Worm (Caenorhabditis elegans) whole organism, mixed stage, embryonic: ENCODE results near the gene clec-156.

Experiments
- M03D4.4 ChIP-seq: sonication (generic microtip); optimal IDR thresholded peaks from 2 replicates; lab custom pipeline; 2017; ENCODE audit warnings: mild to moderate bottlenecking, missing genetic modification characterization, missing compliant biosample characterization
- bed-3 ChIP-seq: fragments of 200-800 bp; sonication (Bioruptor generic); optimal IDR thresholded peaks from 3 replicates; lab custom pipeline; 2018; ENCODE audit warnings: mild to moderate bottlenecking, missing genetic modification characterization, moderate library complexity, missing compliant biosample characterization
- blmp-1 ChIP-seq: fragments of 150-350 bp; optimal IDR thresholded peaks from 2 replicates; lab custom pipeline; 2014; ENCODE audit warnings: missing biosample characterization, missing genetic modification characterization
- ceh-39 ChIP-seq: fragments of 150-350 bp; optimal IDR thresholded peaks from 2 replicates; lab custom pipeline; 2014; ENCODE audit warnings: missing biosample characterization, missing genetic modification characterization
- ceh-83 ChIP-seq: fragments of 200-800 bp; sonication (Bioruptor generic); optimal IDR thresholded peaks from 2 replicates; lab custom pipeline; 2018; ENCODE audit warnings: mild to moderate bottlenecking, missing genetic modification characterization, missing compliant biosample characterization
- ces-1 ChIP-seq: fragments of 150-350 bp; optimal IDR thresholded peaks from 2 replicates; lab custom pipeline; 2014; ENCODE audit warnings: missing biosample characterization, missing genetic modification reagents, missing genetic modification characterization
- cnd-1 ChIP-seq: fragments of 200-800 bp; sonication (Bioruptor generic); optimal IDR thresholded peaks from 2 replicates; lab custom pipeline; 2018; ENCODE audit warnings: mild to moderate bottlenecking, missing genetic modification characterization, missing compliant biosample characterization
- drap-1 ChIP-seq: fragments of 200-800 bp; sonication (Bioruptor generic); optimal IDR thresholded peaks from 3 replicates; lab custom pipeline; 2018; ENCODE audit warnings: mild to moderate bottlenecking, missing genetic modification characterization, missing compliant biosample characterization
- elt-1 ChIP-seq: sonication (generic microtip); optimal IDR thresholded peaks from 2 replicates; lab custom pipeline; 2017; ENCODE audit warnings: missing genetic modification characterization, mild to moderate bottlenecking, missing compliant biosample characterization, antibody characterized with exemption, moderate library complexity, borderline replicate concordance; ENCODE audit not compliant: insufficient read depth
- elt-3 ChIP-seq: fragments of 150-350 bp; optimal IDR thresholded peaks from 2 replicates; lab custom pipeline; 2014; ENCODE audit warnings: missing biosample characterization, missing genetic modification characterization
- flh-1 ChIP-seq: fragments of 200-800 bp; sonication (Bioruptor generic); optimal IDR thresholded peaks from 2 replicates; lab custom pipeline; 2018; ENCODE audit warnings: mild to moderate bottlenecking, missing genetic modification characterization, moderate library complexity, missing compliant biosample characterization
- ham-2 ChIP-seq: fragments of 200-800 bp; sonication (Bioruptor generic); optimal IDR thresholded peaks from 2 replicates; lab custom pipeline; 2018; ENCODE audit warnings: mild to moderate bottlenecking, missing genetic modification characterization, missing compliant biosample characterization
- lin-13 ChIP-seq: fragments of 150-350 bp; optimal IDR thresholded peaks from 2 replicates; lab custom pipeline; 2014; ENCODE audit warnings: missing biosample characterization, missing genetic modification characterization
- lsy-2 ChIP-seq: fragments of 150-350 bp; optimal IDR thresholded peaks from 2 replicates; lab custom pipeline; 2014; ENCODE audit warnings: missing biosample characterization, missing genetic modification characterization
- mab-5 ChIP-seq: fragments of 150-350 bp; optimal IDR thresholded peaks from 2 replicates; lab custom pipeline; 2014; ENCODE audit warnings: missing biosample characterization, missing genetic modification characterization
- mep-1 ChIP-seq: fragments of 150-350 bp; optimal IDR thresholded peaks from 2 replicates; lab custom pipeline; 2017; ENCODE audit warnings: missing biosample characterization, missing genetic modification reagents, missing genetic modification characterization, inconsistent platforms
- mls-2 ChIP-seq: sonication (generic microtip); optimal IDR thresholded peaks from 2 replicates; lab custom pipeline; 2016; ENCODE audit warnings: mild to moderate bottlenecking, missing genetic modification characterization, moderate library complexity, missing compliant biosample characterization
- nhr-12 ChIP-seq: fragments of 150-350 bp; optimal IDR thresholded peaks from 2 replicates; lab custom pipeline; 2014; ENCODE audit warnings: missing biosample characterization, missing genetic modification characterization
- nhr-237 ChIP-seq: fragments of 150-350 bp; optimal IDR thresholded peaks from 2 replicates; lab custom pipeline; 2014; ENCODE audit warnings: missing biosample characterization, missing genetic modification characterization
- nhr-28 ChIP-seq: fragments of 150-350 bp; optimal IDR thresholded peaks from 2 replicates; lab custom pipeline; 2014; ENCODE audit warnings: missing biosample characterization, missing genetic modification characterization
- nhr-76 ChIP-seq: sonication (generic microtip); optimal IDR thresholded peaks from 2 replicates; lab custom pipeline; 2017; ENCODE audit warnings: missing biosample characterization, missing genetic modification characterization
- pha-4 ChIP-seq: fragments of 150-350 bp; optimal IDR thresholded peaks from 2 replicates; lab custom pipeline; 2018; ENCODE audit warnings: missing biosample characterization, missing genetic modification reagents, missing genetic modification characterization
- snpc-4 ChIP-seq: fragments of 150-350 bp; optimal IDR thresholded peaks from 2 replicates; lab custom pipeline; 2014; ENCODE audit warnings: missing biosample characterization, missing genetic modification characterization
- sptf-1 ChIP-seq: sonication (generic microtip); optimal IDR thresholded peaks from 2 replicates; lab custom pipeline; 2017; ENCODE audit warnings: mild to moderate bottlenecking, missing genetic modification characterization, moderate library complexity, missing compliant biosample characterization
- tbx-8 ChIP-seq: fragments of 200-800 bp; sonication (Bioruptor generic); optimal IDR thresholded peaks from 2 replicates; lab custom pipeline; 2018; ENCODE audit warnings: mild to moderate bottlenecking, missing genetic modification characterization, moderate library complexity, missing compliant biosample characterization
- unc-120 ChIP-seq: sonication (generic microtip); optimal IDR thresholded peaks from 2 replicates; lab custom pipeline; 2017; ENCODE audit warnings: missing genetic modification characterization, missing compliant biosample characterization; ENCODE audit not compliant: poor library complexity, severe bottlenecking
- unc-39 ChIP-seq: fragments of 150-350 bp; optimal IDR thresholded peaks from 2 replicates; lab custom pipeline; 2014; ENCODE audit warnings: missing biosample characterization, missing genetic modification characterization
- unc-62 ChIP-seq: fragments of 150-350 bp; optimal IDR thresholded peaks from 2 replicates; lab custom pipeline; 2014; ENCODE audit warnings: missing biosample characterization, missing genetic modification reagents, missing genetic modification characterization
- zip-8 ChIP-seq: fragments of 150-350 bp; optimal IDR thresholded peaks from 2 replicates; lab custom pipeline; 2014; ENCODE audit warnings: missing biosample characterization, missing genetic modification characterization

clec-156 gene

DNA sequence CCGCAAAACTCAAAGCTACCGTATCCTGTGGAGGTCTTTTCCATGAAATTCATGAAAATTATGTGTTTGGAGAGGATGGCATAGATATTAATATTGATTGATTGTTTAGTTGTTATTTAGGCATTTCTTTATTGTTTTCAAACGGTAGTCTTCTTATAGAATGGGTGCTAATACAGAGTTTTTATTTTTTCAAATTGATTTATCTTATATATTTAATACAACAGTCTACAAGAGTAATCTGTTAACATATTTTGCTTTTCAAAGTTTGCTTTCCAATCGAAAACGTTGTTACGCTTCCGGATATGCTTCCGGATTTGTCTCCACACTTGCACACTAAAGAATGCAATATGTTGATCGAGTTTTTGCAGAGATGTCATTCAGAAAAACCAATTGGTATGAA, 24.7 kb upstream of the clec-156 start, which contains the start of gene C35D10.17:
C35D10.17 (plus strand) TSS at position 301 of the 400 bp plus-strand sequence.
- no peak for TF ChIP-seq unc-62 (GFP tag; lab: Kevin White, UChicago)
- TF ChIP-seq elt-1 (tag; lab: Kevin White, UChicago): no peak
- TF ChIP-seq pha-4 (tag; lab: Kevin White, UChicago): no peak
- no peak for TF ChIP-seq nhr-28
- TF ChIP-seq ceh-39 (tag; lab: Kevin White, UChicago): no peak
- no peak for TF ChIP-seq sptf-1 (tag; lab: Kevin White, UChicago)
- TF ChIP-seq mep-1 (tag; lab: Kevin White, UChicago): no peak
- TF ChIP-seq lsy-2 (tag; lab: Kevin White, UChicago): no peak
- TF ChIP-seq drap-1 (GFP tag; lab: Kevin White, UChicago): no peak
- no peak for TF ChIP-seq flh-1
- TF ChIP-seq tbx-8 (GFP tag; lab: Kevin White, UChicago): no peak
- no peak for TF ChIP-seq mls-2 (tag; lab: Kevin White, UChicago)
- TF ChIP-seq snpc-4 (tag; lab: Kevin White, UChicago): no peak
- no peak for TF ChIP-seq nhr-76 (tag; lab: Kevin White, UChicago)

DNA sequence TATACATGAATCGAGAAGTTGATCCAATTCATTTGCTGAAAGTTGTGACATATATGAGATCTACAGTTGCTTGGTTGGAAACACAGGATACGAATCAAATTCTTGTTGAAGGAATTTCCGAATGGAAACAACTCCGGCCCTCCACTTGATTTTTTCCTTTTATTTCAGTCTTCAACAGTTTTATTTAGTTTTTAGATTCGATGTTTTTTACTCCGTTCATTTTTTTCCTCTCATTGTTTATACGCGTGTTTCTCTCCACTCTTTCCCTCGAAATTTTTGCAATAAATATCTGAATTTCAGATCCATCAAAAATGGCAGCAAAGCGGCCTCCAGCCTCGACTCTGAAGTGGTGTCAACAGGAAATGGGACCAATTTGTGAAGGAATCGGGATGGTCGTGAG, 21.1 kb upstream of the clec-156 start, which contains the start of gene coq-8:
coq-8 (plus strand) TSS at position 301 of the 400 bp plus-strand sequence.
- no peak for TF ChIP-seq nhr-237 (tag; lab: Kevin White, UChicago)
- no peak for TF ChIP-seq mab-5 (tag; lab: Kevin White, UChicago)
- TF ChIP-seq M03D4.4: no peak
- no peak for TF ChIP-seq elt-1 (tag; lab: Kevin White, UChicago)
- TF ChIP-seq ham-2: no peak
- TF ChIP-seq sptf-1 (tag; lab: Kevin White, UChicago): no peak
- TF ChIP-seq mls-2 (tag; lab: Kevin White, UChicago): no peak
- no peak for TF ChIP-seq lin-13 (tag; lab: Kevin White, UChicago)
- no peak for TF ChIP-seq ces-1 (GFP tag; lab: Kevin White, UChicago)

DNA sequence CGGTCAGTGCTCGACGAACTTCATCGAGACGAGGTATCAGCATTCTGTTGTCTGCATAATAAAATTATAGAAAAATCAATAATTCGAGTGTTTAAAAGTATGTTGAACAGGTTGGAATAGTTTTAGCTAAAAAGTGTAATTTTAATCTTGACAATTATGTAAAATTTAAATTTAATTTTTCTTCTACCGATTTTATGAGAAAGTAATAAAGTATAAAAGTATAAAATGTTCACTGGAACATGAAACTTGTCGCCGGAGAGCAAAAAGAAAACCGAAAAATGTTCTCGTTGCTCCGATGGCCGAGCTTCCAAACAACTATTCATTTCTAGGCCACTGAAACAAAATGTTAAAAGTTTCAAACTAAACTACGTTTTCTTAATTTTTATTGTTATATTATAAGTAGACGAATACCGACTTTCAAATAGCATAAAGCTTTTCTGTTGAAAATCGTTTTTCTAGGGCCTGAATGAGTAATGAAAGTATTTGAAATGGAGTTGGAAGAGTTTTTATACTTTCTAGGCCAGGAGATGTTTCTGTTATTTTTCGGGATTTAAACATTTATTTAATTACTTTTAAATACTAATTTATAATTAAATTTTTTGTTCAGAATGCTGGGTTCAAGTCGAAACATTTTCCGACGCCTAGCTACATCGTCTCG, 19.8 kb upstream of the clec-156 start, which contains the start of the genes C35D10.10 and C35D10.5:
C35D10.10 (minus strand) TSS at position 51 of the 658 bp plus-strand sequence.
C35D10.5 (plus strand) TSS at position 608 of the 658 bp plus-strand sequence.
- TF ChIP-seq tbx-8 (GFP tag; lab: Kevin White, UChicago) (no peak), unc-39 (no peak), pha-4 (tag; lab: Kevin White, UChicago) (no peak), mls-2 (tag; lab: Kevin White, UChicago) (no peak), sptf-1 (tag; lab: Kevin White, UChicago) (no peak), zip-8 (tag; lab: Kevin White, UChicago) (no peak), bed-3 (GFP tag; lab: Kevin White, UChicago) (no peak), lsy-2 (tag; lab: Kevin White, UChicago) (no peak), blmp-1 (tag; lab: Kevin White, UChicago) (no peak)

- TF ChIP-seq ceh-83: no peak
- TF ChIP-seq unc-120 (tag; lab: Kevin White, UChicago): no peak
- TF ChIP-seq ceh-39 (tag; lab: Kevin White, UChicago): no peak
- no peak for TF ChIP-seq elt-3 (tag; lab: Kevin White, UChicago)
- no peak for TF ChIP-seq tbx-8 (GFP tag; lab: Kevin White, UChicago)
- no peak for TF ChIP-seq snpc-4 (tag; lab: Kevin White, UChicago)
- no peak for TF ChIP-seq lsy-2 (tag; lab: Kevin White, UChicago)
- TF ChIP-seq mls-2 (tag; lab: Kevin White, UChicago): no peak
- TF ChIP-seq pha-4 (tag; lab: Kevin White, UChicago): no peak
- TF ChIP-seq nhr-237 (tag; lab: Kevin White, UChicago): no peak
- TF ChIP-seq blmp-1 (tag; lab: Kevin White, UChicago): no peak
- no peak for TF ChIP-seq zip-8 (tag; lab: Kevin White, UChicago)
- no peak for TF ChIP-seq M03D4.4
- no peak for TF ChIP-seq nhr-76 (tag; lab: Kevin White, UChicago)
- TF ChIP-seq nhr-12 (tag; lab: Kevin White, UChicago): no peak
- no peak for TF ChIP-seq nhr-28
- no peak for TF ChIP-seq ham-2
- TF ChIP-seq ces-1 (GFP tag; lab: Kevin White, UChicago): no peak
- no peak for TF ChIP-seq unc-39
- TF ChIP-seq cnd-1 (tag; lab: Kevin White, UChicago): no peak
Observed at ce11 chrIII:4859039-4859438, 17.0 kb upstream of the clec-156 start, which contains the start of gene C35D10.6. Gene C35D10.6, plus strand, starts transcription at chrIII:4859339.
